Worm (Caenorhabditis elegans) whole organism, L3 larva: ENCODE measurements around the gene cwp-4.

Source experiments
- R02D3.7 ChIP-seq: fragments of 150-350 bp; optimal IDR thresholded peaks from 2 replicates; lab custom pipeline; 2014; ENCODE audit warnings: missing biosample characterization, missing genetic modification characterization
- ZK546.5 ChIP-seq: sonication (generic microtip); optimal IDR thresholded peaks from 2 replicates; lab custom pipeline; 2017; ENCODE audit warnings: missing biosample characterization, missing genetic modification characterization
- ceh-28 ChIP-seq: fragments of 150-350 bp; optimal IDR thresholded peaks from 2 replicates; lab custom pipeline; 2014; ENCODE audit warnings: missing biosample characterization, missing genetic modification reagents, missing genetic modification characterization
- ceh-82 ChIP-seq: fragments of 150-350 bp; optimal IDR thresholded peaks from 2 replicates; lab custom pipeline; 2014; ENCODE audit warnings: missing biosample characterization, missing genetic modification characterization
- ceh-9 ChIP-seq: sonication (generic microtip); optimal IDR thresholded peaks from 2 replicates; lab custom pipeline; 2018; ENCODE audit warnings: missing biosample characterization, missing genetic modification characterization
- daf-12 ChIP-seq: fragments of 150-350 bp; optimal IDR thresholded peaks from 2 replicates; lab custom pipeline; 2014; ENCODE audit warnings: missing biosample characterization, missing genetic modification reagents, missing genetic modification characterization
- egl-27 ChIP-seq: sonication (generic microtip); optimal IDR thresholded peaks from 4 replicates; lab custom pipeline; 2017; ENCODE audit warnings: missing biosample characterization, missing genetic modification reagents, missing genetic modification characterization
- elt-1 ChIP-seq: fragments of 150-350 bp; optimal IDR thresholded peaks from 2 replicates; lab custom pipeline; 2014; ENCODE audit warnings: missing biosample characterization, missing genetic modification characterization
- elt-2 ChIP-seq: sonication (generic microtip); optimal IDR thresholded peaks from 2 replicates; lab custom pipeline; 2016; ENCODE audit warnings: missing genetic modification reagents, mild to moderate bottlenecking, missing genetic modification characterization, missing compliant biosample characterization
- elt-3 ChIP-seq, 3 experiments: fragments of 150-350 bp in 1 of 3; sonication (generic microtip) in 2 of 3; optimal IDR thresholded peaks; 2 replicates in 2 of 3; 4 replicates in 1 of 3; lab custom pipeline; 2014 to 2017; ENCODE audit warnings: missing biosample characterization in 3 of 3, missing genetic modification characterization in 3 of 3
- fkh-10 ChIP-seq: sonication (generic microtip); optimal IDR thresholded peaks from 2 replicates; lab custom pipeline; 2017; ENCODE audit warnings: missing biosample characterization, missing genetic modification reagents, missing genetic modification characterization
- fkh-2 ChIP-seq: fragments of 150-350 bp; optimal IDR thresholded peaks from 2 replicates; lab custom pipeline; 2014; ENCODE audit warnings: missing biosample characterization, missing genetic modification reagents, missing genetic modification characterization
- lin-15B ChIP-seq: fragments of 150-350 bp; optimal IDR thresholded peaks from 2 replicates; lab custom pipeline; 2014; ENCODE audit warnings: missing biosample characterization, missing genetic modification characterization
- lin-39 ChIP-seq: fragments of 150-350 bp; optimal IDR thresholded peaks from 2 replicates; lab custom pipeline; 2018; ENCODE audit warnings: missing biosample characterization, missing genetic modification reagents, missing genetic modification characterization
- lsy-12 ChIP-seq: sonication (generic microtip); optimal IDR thresholded peaks from 2 replicates; lab custom pipeline; 2016; ENCODE audit warnings: mild to moderate bottlenecking, missing genetic modification characterization, missing compliant biosample characterization
- mdl-1 ChIP-seq: fragments of 150-350 bp; optimal IDR thresholded peaks from 2 replicates; lab custom pipeline; 2014; ENCODE audit warnings: missing biosample characterization, missing genetic modification characterization
- mml-1 ChIP-seq: fragments of 150-350 bp; sonication (generic microtip); optimal IDR thresholded peaks from 3 replicates; lab custom pipeline; 2014; ENCODE audit warnings: missing biosample characterization, missing genetic modification characterization
- nhr-11 ChIP-seq: fragments of 150-350 bp; optimal IDR thresholded peaks from 2 replicates; lab custom pipeline; 2014; ENCODE audit warnings: missing biosample characterization, missing genetic modification characterization
- nhr-12 ChIP-seq: fragments of 150-350 bp; optimal IDR thresholded peaks from 2 replicates; lab custom pipeline; 2014; ENCODE audit warnings: missing biosample characterization, missing genetic modification characterization
- nhr-23 ChIP-seq: fragments of 150-350 bp; optimal IDR thresholded peaks from 2 replicates; lab custom pipeline; 2014; ENCODE audit warnings: missing biosample characterization, missing genetic modification reagents, missing genetic modification characterization
- nhr-25 ChIP-seq: sonication (generic microtip); optimal IDR thresholded peaks from 2 replicates; lab custom pipeline; 2017; ENCODE audit warnings: missing biosample characterization, missing genetic modification characterization
- nhr-67 ChIP-seq: fragments of 150-350 bp; optimal IDR thresholded peaks from 2 replicates; lab custom pipeline; 2014; ENCODE audit warnings: missing biosample characterization, missing genetic modification characterization
- nhr-77 ChIP-seq: fragments of 150-350 bp; optimal IDR thresholded peaks from 2 replicates; lab custom pipeline; 2014; ENCODE audit warnings: missing biosample characterization, missing genetic modification characterization
- sea-2 ChIP-seq: fragments of 150-350 bp; sonication (generic microtip); optimal IDR thresholded peaks from 4 replicates; lab custom pipeline; 2014; ENCODE audit warnings: missing biosample characterization, missing genetic modification reagents, missing genetic modification characterization
- skn-1 ChIP-seq: fragments of 150-350 bp; optimal IDR thresholded peaks from 2 replicates; lab custom pipeline; 2014; ENCODE audit warnings: missing biosample characterization, missing genetic modification characterization
- snpc-4 ChIP-seq: fragments of 150-350 bp; optimal IDR thresholded peaks from 2 replicates; lab custom pipeline; 2014; ENCODE audit warnings: missing biosample characterization, missing genetic modification characterization
- tbx-2 ChIP-seq: sonication (generic microtip); optimal IDR thresholded peaks from 2 replicates; lab custom pipeline; 2016; ENCODE audit warnings: mild to moderate bottlenecking, missing genetic modification characterization, missing compliant biosample characterization
- unc-39 ChIP-seq: sonication (generic microtip); optimal IDR thresholded peaks from 4 replicates; lab custom pipeline; 2017; ENCODE audit warnings: missing biosample characterization, missing genetic modification characterization
- unc-62 ChIP-seq: fragments of 150-350 bp; sonication (generic microtip); optimal IDR thresholded peaks from 4 replicates; lab custom pipeline; 2014; ENCODE audit warnings: missing biosample characterization, missing genetic modification reagents, missing genetic modification characterization
- zag-1 ChIP-seq: fragments of 150-350 bp; optimal IDR thresholded peaks from 2 replicates; lab custom pipeline; 2014; ENCODE audit warnings: missing biosample characterization, missing genetic modification characterization
- ztf-11 ChIP-seq: fragments of 150-350 bp; optimal IDR thresholded peaks from 2 replicates; lab custom pipeline; 2014; ENCODE audit warnings: missing biosample characterization, missing genetic modification characterization

Gene cwp-4

ce11 chrV:5033099-5033498 lies 20.3 kb upstream of the cwp-4 start, which contains the start of gene K11D12.13:
Gene K11D12.13, plus strand, starts transcription at chrV:5033399.
- TF ChIP-seq ztf-11 (tag; lab: Kevin White, UChicago) (no peak), mml-1 (tag; lab: Kevin White, UChicago) (no peak), nhr-11 (no peak), lin-39 (tag; lab: Kevin White, UChicago) (no peak), daf-12 (no peak), elt-3 (tag; optimal IDR thresholded peaks at IDR 0.05; lab: Kevin White, UChicago) (no peak), tbx-2 (tag; lab: Kevin White, UChicago) (no peak), nhr-23 (no peak), skn-1 (tag; lab: Kevin White, UChicago) (no peak), lsy-12 (tag; lab: Kevin White, UChicago) (no peak), elt-1 (tag; lab: Kevin White, UChicago) (no peak), ceh-82 (tag; lab: Kevin White, UChicago) (no peak)

- TF ChIP-seq daf-12 (no peak), R02D3.7 (tag; lab: Kevin White, UChicago) (no peak), fkh-10 (no peak), egl-27 (tag; lab: Kevin White, UChicago) (no peak), elt-1 (tag; lab: Kevin White, UChicago) (no peak), ceh-9 (tag; lab: Kevin White, UChicago) (no peak)
These were observed 18.4 kb upstream of the cwp-4 start, which contains the start of gene K11D12.6 for ce11 chrV:5035058-5035457. Gene K11D12.6, minus strand, starts transcription at chrV:5035158.

DNA sequence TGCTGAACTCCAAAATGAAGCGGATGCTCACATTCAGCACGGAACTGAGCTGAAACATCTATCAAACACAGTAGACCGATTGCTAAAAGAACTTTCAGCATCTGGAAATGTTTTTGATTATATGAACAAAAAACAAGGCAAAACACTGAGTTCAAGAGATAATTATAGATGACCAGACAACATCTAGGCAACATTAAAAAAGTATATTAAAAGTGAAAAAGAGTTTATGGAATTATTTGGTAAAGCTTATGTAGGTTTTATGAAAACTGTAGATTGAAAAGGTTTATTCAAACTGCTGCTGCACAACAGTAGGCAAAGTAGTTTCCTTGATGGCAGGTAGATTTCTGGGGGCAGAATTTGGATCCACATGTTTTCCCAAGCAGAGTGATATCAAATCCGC lies 17.1 kb upstream of the cwp-4 start, which contains the start of gene K11D12.7:
Gene K11D12.7 (minus strand): TSS at position 101 of the 400 bp plus-strand sequence.
- no peak for TF ChIP-seq sea-2 (GFP tag; lab: Kevin White, UChicago)
- TF ChIP-seq tbx-2 (tag; lab: Kevin White, UChicago): no peak
- no peak for TF ChIP-seq unc-39
- no peak for TF ChIP-seq unc-62 (GFP tag; lab: Kevin White, UChicago)
- TF ChIP-seq nhr-11: no peak
- TF ChIP-seq mml-1 (tag; lab: Kevin White, UChicago): no peak
- TF ChIP-seq zag-1 (tag; lab: Kevin White, UChicago): no peak
- no peak for TF ChIP-seq mdl-1
- no peak for TF ChIP-seq lin-15B
- TF ChIP-seq, all 47 proteins: peak for 0

DNA sequence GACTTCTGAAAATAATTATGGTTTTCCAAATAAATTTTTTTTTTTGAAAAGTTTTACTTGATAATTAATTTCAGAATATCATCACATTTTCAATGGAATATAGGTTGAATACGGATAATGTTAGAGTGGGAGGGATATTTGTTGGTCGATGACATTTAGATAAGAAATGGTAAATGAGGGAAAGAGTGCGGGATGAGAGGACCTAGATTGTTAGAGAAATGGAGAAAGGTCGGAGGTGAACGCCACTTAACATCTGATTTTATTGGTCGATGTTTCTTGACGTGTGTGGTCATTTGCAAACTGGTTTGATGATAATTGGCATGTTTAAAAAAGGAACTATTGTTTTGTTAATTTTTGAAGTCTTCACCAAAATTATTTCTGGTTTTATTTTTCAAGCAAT lies 15.0 kb upstream of the cwp-4 start:
- TF ChIP-seq nhr-12 (tag; lab: Kevin White, UChicago): no peak
- peak; percentile 60 for TF ChIP-seq nhr-25 (tag; lab: Kevin White, UChicago)
- TF ChIP-seq fkh-2 (tag; lab: Kevin White, UChicago): no peak

DNA sequence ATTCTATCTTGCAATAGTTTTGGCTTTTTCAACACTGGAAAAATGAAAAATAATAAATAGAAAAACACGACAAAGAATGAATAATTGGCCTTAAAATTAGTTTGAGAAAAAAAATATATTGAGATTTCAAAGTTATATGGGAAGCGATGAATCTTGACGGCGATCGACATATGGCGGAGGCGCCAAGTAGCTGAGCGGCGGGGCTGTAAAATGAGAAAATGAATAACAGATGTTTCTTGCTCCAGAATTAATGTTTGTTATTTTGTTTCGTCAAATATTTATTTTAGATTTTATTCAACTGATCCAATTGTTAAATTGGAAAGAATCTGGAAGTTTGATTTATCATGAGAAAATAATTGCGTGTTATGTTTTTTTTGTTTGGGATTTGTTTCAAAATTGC lies 13.9 kb upstream of the cwp-4 start, which contains the start of gene K11D12.11:
Gene K11D12.11 (minus strand): TSS at position 42 of the 400 bp plus-strand sequence.
- TF ChIP-seq nhr-77 (tag; lab: Kevin White, UChicago) (no peak), ZK546.5 (tag; lab: Kevin White, UChicago) (no peak)
- TF ChIP-seq, all 47 proteins: peak for 0

ce11 chrV:5040925-5041324 lies 12.5 kb upstream of the cwp-4 start, which contains the start of gene K11D12.8:
Gene K11D12.8, minus strand, starts transcription at chrV:5041001.
- TF ChIP-seq ztf-11 (tag; lab: Kevin White, UChicago) (no peak), zag-1 (tag; lab: Kevin White, UChicago) (no peak), ceh-9 (tag; lab: Kevin White, UChicago) (no peak), lin-15B (no peak), elt-2 (no peak), ZK546.5 (tag; lab: Kevin White, UChicago) (no peak)

- TF ChIP-seq zag-1 (tag; lab: Kevin White, UChicago) (no peak), fkh-10 (no peak), tbx-2 (tag; lab: Kevin White, UChicago) (no peak), elt-3 (tag; optimal IDR thresholded peaks at IDR 0.05; lab: Kevin White, UChicago) (no peak), lin-15B (no peak), ceh-28 (no peak), nhr-67 (tag; lab: Kevin White, UChicago) (no peak), snpc-4 (no peak)
- TF ChIP-seq, all 47 proteins: peak for 0
These were observed 7.3 kb upstream of the cwp-4 start, which contains the start of gene exc-14 for ce11 chrV:5046103-5046502. Gene exc-14, minus strand, starts transcription at chrV:5046203.
